Worm (Caenorhabditis elegans): ENCODE measurements around the gene nphp-2.

Gene nphp-2

ce11 chrV:1911102-1911501, 15.5 kb downstream of the nphp-2 start, which contains the start of gene Y32G9A.3:
TSS of gene Y32G9A.3 (plus strand) at chrV:1911402.
- no peak for TF ChIP-seq eyg-1 (tag; optimal IDR thresholded peaks at IDR 0.05)
- TF ChIP-seq elt-4 (tag; optimal IDR thresholded peaks at IDR 0.05): no peak
- no peak for TF ChIP-seq zip-5 (tag; optimal IDR thresholded peaks at IDR 0.05)
- TF ChIP-seq pha-2 (tag; optimal IDR thresholded peaks at IDR 0.05): no peak
- no peak for TF ChIP-seq hlh-8 (tag; optimal IDR thresholded peaks at IDR 0.05)
- TF ChIP-seq nhr-232 (tag; optimal IDR thresholded peaks at IDR 0.05): no peak
- no peak for TF ChIP-seq pros-1 (tag; optimal IDR thresholded peaks at IDR 0.05)
- no peak for TF ChIP-seq ceh-6 (GFP tag; optimal IDR thresholded peaks at IDR 0.05)
- TF ChIP-seq lim-6 (tag; optimal IDR thresholded peaks at IDR 0.05): no peak
- TF ChIP-seq unc-86 (tag; optimal IDR thresholded peaks at IDR 0.05): no peak
- no peak for TF ChIP-seq tbx-2 (tag; optimal IDR thresholded peaks at IDR 0.05)
- TF ChIP-seq odd-2 (tag; optimal IDR thresholded peaks at IDR 0.05): no peak
- no peak for TF ChIP-seq lin-11 (tag; optimal IDR thresholded peaks at IDR 0.05)
- TF ChIP-seq hlh-15 (tag; optimal IDR thresholded peaks at IDR 0.05): no peak
- no peak for TF ChIP-seq ama-1 (optimal IDR thresholded peaks at IDR 0.05)

ce11 chrV:1918030-1918559, 22.5 kb downstream of the nphp-2 start, which contains the start of gene Y32G9A.2:
TSS of gene Y32G9A.2 (plus strand) at chrV:1918509.
- TF ChIP-seq fkh-6 (tag; optimal IDR thresholded peaks at IDR 0.05) (no peak), F13H6.1 (tag; optimal IDR thresholded peaks at IDR 0.05) (no peak), pha-2 (tag; optimal IDR thresholded peaks at IDR 0.05) (no peak), ceh-30 (tag; optimal IDR thresholded peaks at IDR 0.05) (no peak), ceh-2 (tag; optimal IDR thresholded peaks at IDR 0.05) (no peak), hlh-13 (GFP tag; optimal IDR thresholded peaks at IDR 0.05) (no peak)

- TF ChIP-seq ceh-45 (GFP tag; IDR thresholded peaks at IDR 0.05) (no peak), ceh-22 (tag; optimal IDR thresholded peaks at IDR 0.05) (no peak), mec-3 (tag; optimal IDR thresholded peaks at IDR 0.05; ENCODE audit: borderline replicate concordance) (no peak), sox-2 (GFP tag; IDR thresholded peaks at IDR 0.05) (no peak), ttx-3 (tag; optimal IDR thresholded peaks at IDR 0.05) (no peak), syd-9 (tag; optimal IDR thresholded peaks at IDR 0.05) (no peak), K02D7.2 (tag; optimal IDR thresholded peaks at IDR 0.05) (no peak)
Observed at ce11 chrV:1920105-1920504, 24.5 kb downstream of the nphp-2 start, which contains the start of gene Y32G9A.12. TSS of gene Y32G9A.12 (minus strand) at chrV:1920205.

- no peak for TF ChIP-seq lin-11 (tag; optimal IDR thresholded peaks at IDR 0.05)
Observed at ce11 chrV:1921321-1921720, 25.7 kb downstream of the nphp-2 start, which contains the start of gene gst-37. TSS of gene gst-37 (plus strand) at chrV:1921621.

- no peak for TF ChIP-seq ceh-48 (tag; optimal IDR thresholded peaks at IDR 0.05)
- TF ChIP-seq dve-1 (tag; optimal IDR thresholded peaks at IDR 0.05): no peak
- no peak for TF ChIP-seq nhr-232 (tag; optimal IDR thresholded peaks at IDR 0.05)
- no peak for TF ChIP-seq madf-2 (tag; optimal IDR thresholded peaks at IDR 0.05)
- no peak for TF ChIP-seq npax-4 (tag; optimal IDR thresholded peaks at IDR 0.05)
- TF ChIP-seq ahr-1 (tag; optimal IDR thresholded peaks at IDR 0.05): no peak
- no peak for TF ChIP-seq K09A11.1 (tag; optimal IDR thresholded peaks at IDR 0.05; ENCODE audit: insufficient read depth)
- TF ChIP-seq ceh-19 (GFP tag; optimal IDR thresholded peaks at IDR 0.05): no peak
- TF ChIP-seq ceh-31 (tag; optimal IDR thresholded peaks at IDR 0.05): no peak
- TF ChIP-seq lim-6 (tag; optimal IDR thresholded peaks at IDR 0.05): no peak
- no peak for TF ChIP-seq elt-4 (tag; optimal IDR thresholded peaks at IDR 0.05)
- no peak for TF ChIP-seq ttx-3 (tag; optimal IDR thresholded peaks at IDR 0.05)
- TF ChIP-seq eyg-1 (tag; optimal IDR thresholded peaks at IDR 0.05): no peak
- TF ChIP-seq rnt-1 (tag; optimal IDR thresholded peaks at IDR 0.05): no peak
- TF ChIP-seq ceh-9 (tag; optimal IDR thresholded peaks at IDR 0.05): no peak
Observed at ce11 chrV:1925487-1925886, 29.9 kb downstream of the nphp-2 start, which contains the start of gene T06A1.1. TSS of gene T06A1.1 (minus strand) at chrV:1925587.

All from whole organism, late embryonic.